Fruit fly (Drosophila melanogaster) whole organism, adult: ENCODE results near the gene Ugt305A1.

Source experiments
- CG12768 ChIP-seq: fragments of 200-800 bp; sonication (Bioruptor generic); optimal IDR thresholded peaks from 2 replicates; lab custom pipeline; 2017; ENCODE audit warnings: missing biosample characterization, missing genetic modification characterization, mild to moderate bottlenecking, moderate library complexity, missing genetic modification reagents
- CG33017 ChIP-seq: fragments of 200-800 bp; sonication (Bioruptor generic); optimal IDR thresholded peaks from 2 replicates; lab custom pipeline; 2018; ENCODE audit warnings: missing biosample characterization, mild to moderate bottlenecking, missing genetic modification characterization, moderate library complexity
- CG5204 ChIP-seq: fragments of 200-800 bp; sonication (Bioruptor generic); optimal IDR thresholded peaks from 2 replicates; lab custom pipeline; 2016; ENCODE audit warnings: missing biosample characterization, missing genetic modification characterization
- Mnt ChIP-seq: fragments of 200-800 bp; sonication (Bioruptor generic); optimal IDR thresholded peaks from 2 replicates; lab custom pipeline; 2016; ENCODE audit warnings: missing biosample characterization, mild to moderate bottlenecking, missing genetic modification characterization
- cic ChIP-seq: fragments of 200-800 bp; sonication (Bioruptor generic); optimal IDR thresholded peaks from 2 replicates; lab custom pipeline; 2017; ENCODE audit warnings: missing biosample characterization, mild to moderate bottlenecking, missing genetic modification characterization, moderate library complexity
- cnc ChIP-seq, 2 experiments: fragments of >200 bp; optimal IDR thresholded peaks; 2 replicates each; lab custom pipeline; 2017
- kay ChIP-seq: fragments of 200-800 bp; sonication (Bioruptor generic); peaks from one replicate; lab custom pipeline; 2016; ENCODE audit warnings: missing biosample characterization, missing genetic modification characterization, borderline replicate concordance
- pad ChIP-seq: fragments of 200-800 bp; sonication (Bioruptor generic); optimal IDR thresholded peaks from 3 replicates; lab custom pipeline; 2017; ENCODE audit warnings: missing biosample characterization, missing genetic modification characterization, mild to moderate bottlenecking, moderate library complexity, missing genetic modification reagents

dm6 chr3L:4080278-4080677, 20.7 kb downstream of the Ugt305A1 start:
- TF ChIP-seq CG5204 (no peak), Mnt (GFP tag; lab: Kevin White, UChicago) (no peak), kay (GFP tag; lab: Kevin White, UChicago) (no peak), CG33017 (no peak), pad (GFP tag; lab: Kevin White, UChicago) (no peak), CG12768 (no peak), cic (GFP tag; lab: Kevin White, UChicago) (no peak), cnc (optimal IDR thresholded peaks at IDR 0.05; lab: Kevin White, UChicago) (no peak)
